Fruit fly (Drosophila melanogaster) whole organism, adult: Measurements from ENCODE around the gene Gbs-70E.

Experiments used
- CG14711 ChIP-seq: fragments of 200-800 bp; sonication (Bioruptor generic); optimal IDR thresholded peaks from 2 replicates; lab custom pipeline; 2018; ENCODE audit warnings: missing biosample characterization, mild to moderate bottlenecking, missing genetic modification characterization, moderate library complexity
- CG1620 ChIP-seq: fragments of 200-800 bp; sonication (Bioruptor generic); optimal IDR thresholded peaks from 2 replicates; lab custom pipeline; 2016; ENCODE audit warnings: missing biosample characterization, missing genetic modification characterization
- CG7045 ChIP-seq: fragments of 200-800 bp; sonication (Bioruptor generic); optimal IDR thresholded peaks from 2 replicates; lab custom pipeline; 2017; ENCODE audit warnings: missing biosample characterization, mild to moderate bottlenecking, missing genetic modification characterization
- CG7101 ChIP-seq: fragments of 200-800 bp; sonication (Bioruptor generic); optimal IDR thresholded peaks from 2 replicates; lab custom pipeline; 2018; ENCODE audit warnings: missing biosample characterization, mild to moderate bottlenecking, missing genetic modification characterization, moderate library complexity
- Mnt ChIP-seq: fragments of 200-800 bp; sonication (Bioruptor generic); optimal IDR thresholded peaks from 2 replicates; lab custom pipeline; 2016; ENCODE audit warnings: missing biosample characterization, mild to moderate bottlenecking, missing genetic modification characterization
- cic ChIP-seq: fragments of 200-800 bp; sonication (Bioruptor generic); optimal IDR thresholded peaks from 2 replicates; lab custom pipeline; 2017; ENCODE audit warnings: missing biosample characterization, mild to moderate bottlenecking, missing genetic modification characterization, moderate library complexity
- cnc ChIP-seq, 2 experiments: fragments of >200 bp; optimal IDR thresholded peaks; 2 replicates each; lab custom pipeline; 2017
- kay ChIP-seq: fragments of 200-800 bp; sonication (Bioruptor generic); peaks from one replicate; lab custom pipeline; 2016; ENCODE audit warnings: missing biosample characterization, missing genetic modification characterization, borderline replicate concordance
- ovo ChIP-seq: fragments of 200-800 bp; sonication (Bioruptor generic); optimal IDR thresholded peaks from 2 replicates; lab custom pipeline; 2016; ENCODE audit warnings: missing biosample characterization, missing genetic modification characterization
- tj ChIP-seq: fragments of 200-800 bp; sonication (Bioruptor generic); optimal IDR thresholded peaks from 3 replicates; lab custom pipeline; 2017; ENCODE audit warnings: missing biosample characterization, mild to moderate bottlenecking, missing genetic modification characterization, moderate library complexity
- toe ChIP-seq: fragments of 200-800 bp; sonication (Bioruptor generic); optimal IDR thresholded peaks from 2 replicates; lab custom pipeline; 2016; ENCODE audit warnings: missing biosample characterization, missing genetic modification characterization

DNA sequence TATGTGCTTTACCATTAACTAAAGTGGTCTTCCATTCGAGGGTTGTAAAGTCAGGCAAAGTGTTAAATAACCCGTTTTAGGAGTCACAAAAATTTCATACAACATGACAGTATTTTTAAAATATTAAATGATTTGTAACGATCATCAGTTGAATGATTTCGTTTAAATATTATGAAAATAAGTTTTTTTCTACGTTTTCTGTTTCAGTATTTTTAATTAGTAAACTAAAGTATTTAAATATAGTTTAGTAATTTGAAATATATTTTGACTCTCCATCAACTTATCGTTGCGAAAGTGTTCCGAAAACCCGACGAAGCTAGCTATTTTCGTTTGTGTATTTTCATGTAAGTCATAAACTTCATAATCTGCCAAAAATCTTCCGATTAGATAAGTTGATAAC, 16.4 kb upstream of the Gbs-70E start, which contains the start of gene CG42758:
- TF ChIP-seq Mnt (GFP tag; lab: Kevin White, UChicago) (no peak), CG14711 (tag; lab: Kevin White, UChicago) (no peak), tj (GFP tag; lab: Kevin White, UChicago) (no peak), CG1620 (GFP tag; lab: Kevin White, UChicago) (no peak), CG7045 (GFP tag; lab: Kevin White, UChicago) (no peak), ovo (GFP tag; lab: Kevin White, UChicago) (no peak), cnc (optimal IDR thresholded peaks at IDR 0.05; lab: Kevin White, UChicago) (no peak), kay (GFP tag; lab: Kevin White, UChicago) (no peak), cic (GFP tag; lab: Kevin White, UChicago) (no peak), toe (GFP tag; lab: Kevin White, UChicago) (no peak), CG7101 (tag; lab: Kevin White, UChicago) (no peak)
